Worm (Caenorhabditis elegans) whole organism, late embryonic: ENCODE data around the gene T03F6.6.

Experiments
- fkh-6 ChIP-seq: sonication (generic microtip); optimal IDR thresholded peaks from 2 replicates; lab custom pipeline; 2016; ENCODE audit warnings: missing genetic modification characterization, missing compliant biosample characterization
- madf-2 ChIP-seq: sonication (generic microtip); optimal IDR thresholded peaks from 2 replicates; lab custom pipeline; 2017; ENCODE audit warnings: missing genetic modification characterization, missing compliant biosample characterization
- sox-4 ChIP-seq: sonication (generic microtip); optimal IDR thresholded peaks from 2 replicates; lab custom pipeline; 2017; ENCODE audit warnings: mild to moderate bottlenecking, missing genetic modification characterization, inconsistent platforms, missing compliant biosample characterization
- unc-55 ChIP-seq: sonication (generic microtip); optimal IDR thresholded peaks from 2 replicates; lab custom pipeline; 2017; ENCODE audit warnings: missing biosample characterization, missing genetic modification reagents, missing genetic modification characterization

- no peak for TF ChIP-seq unc-55
- no peak for TF ChIP-seq madf-2 (tag; lab: Kevin White, UChicago)
- TF ChIP-seq fkh-6 (tag; lab: Kevin White, UChicago) = no peak
- TF ChIP-seq sox-4 (tag; lab: Kevin White, UChicago) = no peak
Observed at ce11 chrIII:13383159-13383558, 3.1 kb upstream of the T03F6.6 start.
